Worm (Caenorhabditis elegans) whole organism, L1 larva: Measurements from ENCODE around the gene Y22D7AL.9.

Source experiments
- C04F5.9 ChIP-seq: sonication (generic microtip); optimal IDR thresholded peaks from 2 replicates; lab custom pipeline; 2016; ENCODE audit warnings: missing genetic modification characterization, missing compliant biosample characterization
- fkh-4 ChIP-seq: sonication (generic microtip); optimal IDR thresholded peaks from 2 replicates; lab custom pipeline; 2016; ENCODE audit warnings: missing compliant biosample characterization, missing genetic modification characterization, borderline replicate concordance
- fkh-8 ChIP-seq: sonication (generic microtip); optimal IDR thresholded peaks from 2 replicates; lab custom pipeline; 2016; ENCODE audit warnings: mild to moderate bottlenecking, missing genetic modification characterization, missing compliant biosample characterization
- fos-1 ChIP-seq: fragments of 150-350 bp; optimal IDR thresholded peaks from 2 replicates; lab custom pipeline; 2014; ENCODE audit warnings: missing biosample characterization, missing genetic modification characterization
- mep-1 ChIP-seq: fragments of 150-350 bp; optimal IDR thresholded peaks from 2 replicates; lab custom pipeline; 2014; ENCODE audit warnings: missing biosample characterization, missing genetic modification characterization

- TF ChIP-seq mep-1 (no peak), fkh-8 (tag; lab: Kevin White, UChicago) (no peak), fos-1 (tag; lab: Kevin White, UChicago) (no peak), fkh-4 (tag; lab: Kevin White, UChicago) (no peak), C04F5.9 (tag; lab: Kevin White, UChicago) (no peak)
Observed at ce11 chrIII:1652925-1653324, 39.1 kb upstream of the Y22D7AL.9 start.
